Fruit fly (Drosophila melanogaster) Kc167 (cell line): ENCODE measurements around the gene CG3679.

Experiments used
- Myc ChIP-seq: fragments of >200 bp; optimal IDR thresholded peaks from 2 replicates; lab custom pipeline; 2017; ENCODE audit warnings: missing external identifiers
- Sin3A ChIP-seq: fragments of >200 bp; optimal IDR thresholded peaks from 2 replicates; lab custom pipeline; 2018; ENCODE audit warnings: missing external identifiers
- h ChIP-seq: fragments of >200 bp; optimal IDR thresholded peaks from 3 replicates; lab custom pipeline; 2018; ENCODE audit warnings: missing external identifiers
- insv ChIP-seq: fragments of >200 bp; optimal IDR thresholded peaks from 3 replicates; lab custom pipeline; 2018; ENCODE audit warnings: missing external identifiers
- psq ChIP-seq: fragments of >200 bp; optimal IDR thresholded peaks from 2 replicates; lab custom pipeline; 2017; ENCODE audit warnings: missing external identifiers
- ttk ChIP-seq: sonication (Bioruptor generic); optimal IDR thresholded peaks from 2 replicates; lab custom pipeline; 2017; ENCODE audit warnings: missing external identifiers

CG3679 gene

dm6 chrX:16332615-16333288, 29.1 kb downstream of the CG3679 start:
- TF ChIP-seq Myc (lab: Kevin White, UChicago) (no peak), Sin3A (no peak), psq (lab: Kevin White, UChicago) (no peak), ttk (lab: Kevin White, UChicago) (no peak), insv (lab: Kevin White, UChicago) (no peak), h (no peak)

- TF ChIP-seq h (no peak), ttk (lab: Kevin White, UChicago) (no peak), insv (lab: Kevin White, UChicago) (no peak), Myc (lab: Kevin White, UChicago) (no peak)
Measured at dm6 chrX:16333434-16334141, 29.9 kb downstream of the CG3679 start, which contains the start of the genes CG9921 and Dsp1. CG9921 (minus strand) TSS chrX:16333600. Dsp1 (plus strand) TSS chrX:16333612.

DNA sequence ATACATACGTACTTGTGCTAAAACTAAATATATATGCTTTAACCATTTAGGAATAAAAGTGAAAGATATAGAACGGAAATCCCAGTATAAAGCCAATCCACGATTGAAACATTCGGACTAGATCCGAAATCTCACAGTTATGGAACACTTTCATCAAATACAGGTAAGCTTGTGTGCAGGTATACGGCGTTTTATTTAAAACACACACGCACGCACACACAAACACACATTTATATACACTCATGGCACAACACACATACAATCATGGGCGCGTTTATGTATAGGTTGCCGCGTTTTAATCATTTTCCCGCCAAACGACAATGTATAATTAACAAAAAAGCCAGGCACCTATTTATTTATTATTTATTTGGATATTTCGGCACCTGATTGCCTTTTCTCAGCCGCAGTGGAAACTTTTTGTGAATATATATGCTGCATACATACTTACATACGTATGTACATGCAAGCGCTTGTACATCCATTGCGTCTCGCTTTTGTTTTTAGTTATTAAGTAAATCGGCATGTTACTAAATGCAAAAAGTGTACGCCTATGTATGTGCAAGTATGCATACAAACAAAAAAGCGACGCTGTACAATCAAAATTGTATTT, 30.7 kb downstream of the CG3679 start:
- TF ChIP-seq Myc (lab: Kevin White, UChicago) (no peak), Sin3A (no peak), ttk (lab: Kevin White, UChicago) (no peak), insv (lab: Kevin White, UChicago) (no peak), h (no peak), psq (lab: Kevin White, UChicago) (no peak)

DNA sequence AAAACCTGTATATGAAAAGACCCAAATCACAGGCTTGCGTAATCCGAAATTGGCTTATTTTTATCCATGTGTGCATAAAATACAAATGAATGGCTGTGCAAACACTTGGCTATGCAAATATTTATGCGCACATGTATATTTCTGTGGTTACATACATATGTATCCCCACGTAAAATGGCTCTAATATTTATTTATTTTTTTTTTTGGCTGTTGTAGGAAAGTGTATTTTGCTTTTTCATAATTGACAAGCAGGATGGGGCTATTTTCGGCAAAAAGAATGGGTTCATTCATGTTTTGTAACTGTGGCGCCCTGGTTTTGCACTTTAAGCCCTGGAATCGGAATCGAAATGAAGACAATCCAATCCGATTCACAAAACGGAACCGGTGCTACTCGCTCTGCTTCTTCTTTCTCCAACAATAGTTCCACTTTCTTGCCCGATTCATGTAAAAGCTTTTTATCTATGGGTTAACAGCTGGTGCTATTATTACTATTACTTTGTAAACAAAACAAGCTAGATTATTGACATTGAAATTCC, 31.5 kb downstream of the CG3679 start:
- TF ChIP-seq Myc (lab: Kevin White, UChicago) (no peak), h (no peak), psq (lab: Kevin White, UChicago) (no peak), Sin3A (no peak), ttk (lab: Kevin White, UChicago) (no peak), insv (lab: Kevin White, UChicago) (no peak)

- TF ChIP-seq ttk (lab: Kevin White, UChicago) (no peak), psq (lab: Kevin White, UChicago) (no peak), Myc (lab: Kevin White, UChicago) (no peak), insv (lab: Kevin White, UChicago) (no peak), Sin3A (no peak), h (no peak)
Measured at dm6 chrX:16350062-16350461, 46.4 kb downstream of the CG3679 start, which contains the start of gene sl. sl (plus strand) TSS chrX:16350315.
